Fruit fly (Drosophila melanogaster) whole organism, embryonic: Measurements from ENCODE around the gene MED14.

Source experiments
- Adf1 ChIP-seq: fragments of 200-800 bp; sonication (Bioruptor generic); IDR thresholded peaks from 2 replicates; pipeline ENCODE4 v1.3.6; 2022; ENCODE audit warnings: missing biosample characterization, missing genetic modification characterization
- Bdp1 ChIP-seq: fragments of 200-800 bp; sonication (Bioruptor generic); optimal IDR thresholded peaks from 3 replicates; lab custom pipeline; 2016; ENCODE audit warnings: missing biosample characterization, missing genetic modification characterization
- CG10274 ChIP-seq: fragments of 200-800 bp; sonication (Bioruptor generic); optimal IDR thresholded peaks from 3 replicates; lab custom pipeline; 2017; ENCODE audit warnings: missing biosample characterization, mild to moderate bottlenecking, missing genetic modification characterization
- CG10462 ChIP-seq: fragments of 200-800 bp; sonication (Bioruptor generic); optimal IDR thresholded peaks from 2 replicates; lab custom pipeline; 2016; ENCODE audit warnings: missing biosample characterization, missing genetic modification characterization
- CG10654 ChIP-seq: fragments of 200-800 bp; sonication (Bioruptor generic); optimal IDR thresholded peaks from 2 replicates; lab custom pipeline; 2016; ENCODE audit warnings: missing biosample characterization, missing genetic modification characterization
- CG15479 ChIP-seq: fragments of 200-800 bp; sonication (Bioruptor generic); optimal IDR thresholded peaks from 3 replicates; lab custom pipeline; 2019; ENCODE audit warnings: missing biosample characterization, mild to moderate bottlenecking, missing genetic modification characterization, moderate library complexity
- CG1602 ChIP-seq: fragments of 200-800 bp; sonication (Bioruptor generic); optimal IDR thresholded peaks from 3 replicates; lab custom pipeline; 2016; ENCODE audit warnings: missing biosample characterization, missing genetic modification characterization
- CG16815 ChIP-seq: fragments of 200-800 bp; sonication (Bioruptor generic); optimal IDR thresholded peaks from 3 replicates; lab custom pipeline; 2017; ENCODE audit warnings: missing biosample characterization, mild to moderate bottlenecking, missing genetic modification characterization
- CG17802 ChIP-seq: fragments of 200-800 bp; sonication (Bioruptor generic); optimal IDR thresholded peaks from 2 replicates; lab custom pipeline; 2018; ENCODE audit warnings: missing biosample characterization, mild to moderate bottlenecking, missing genetic modification characterization, moderate library complexity
- CG18764 ChIP-seq: fragments of 200-800 bp; sonication (Bioruptor generic); optimal IDR thresholded peaks from 3 replicates; lab custom pipeline; 2016; ENCODE audit warnings: missing biosample characterization, missing genetic modification characterization
- CG2129 ChIP-seq: fragments of 200-800 bp; sonication (Bioruptor generic); IDR thresholded peaks from 2 replicates; pipeline ENCODE4 v1.3.6; 2022; ENCODE audit warnings: missing biosample characterization, missing genetic modification characterization; ENCODE audit not compliant: partially characterized antibody
- CG2889 ChIP-seq: fragments of 200-800 bp; sonication (Bioruptor generic); IDR thresholded peaks from 3 replicates; pipeline ENCODE4 v1.3.6; 2022; ENCODE audit warnings: missing biosample characterization, missing genetic modification characterization
- CG30020 ChIP-seq: fragments of 200-800 bp; optimal IDR thresholded peaks from 2 replicates; lab custom pipeline; 2019; ENCODE audit warnings: missing biosample characterization, mild to moderate bottlenecking, missing genetic modification characterization, moderate library complexity
- CG32532 ChIP-seq: fragments of 200-800 bp; sonication (Bioruptor generic); IDR thresholded peaks from 2 replicates; pipeline ENCODE4 v1.3.6; 2022; ENCODE audit warnings: missing biosample characterization, missing genetic modification characterization
- CG33557 ChIP-seq: fragments of 200-800 bp; sonication (Bioruptor generic); optimal IDR thresholded peaks from 2 replicates; lab custom pipeline; 2019; ENCODE audit warnings: missing biosample characterization, mild to moderate bottlenecking, missing genetic modification characterization, moderate library complexity
- CG43689 ChIP-seq: fragments of 200-800 bp; sonication (Bioruptor generic); IDR thresholded peaks from 2 replicates; pipeline ENCODE4 v1.3.6; 2022; ENCODE audit warnings: missing biosample characterization, missing genetic modification characterization
- Dad ChIP-seq: fragments of 200-800 bp; sonication (Bioruptor generic); optimal IDR thresholded peaks from 3 replicates; lab custom pipeline; 2016; ENCODE audit warnings: missing biosample characterization, missing genetic modification characterization
- Dek ChIP-seq: fragments of 200-800 bp; sonication (Bioruptor generic); optimal IDR thresholded peaks from 3 replicates; lab custom pipeline; 2019; ENCODE audit warnings: missing biosample characterization, mild to moderate bottlenecking, missing genetic modification characterization, moderate library complexity
- Dip2 ChIP-seq: fragments of 200-800 bp; sonication (Bioruptor generic); IDR thresholded peaks from 2 replicates; pipeline ENCODE4 v1.3.6; 2022; ENCODE audit warnings: missing biosample characterization, missing genetic modification characterization
- E2f1 ChIP-seq: fragments of 200-800 bp; sonication (Bioruptor generic); IDR thresholded peaks from 2 replicates; pipeline ENCODE4 v1.3.6; 2022; ENCODE audit warnings: missing biosample characterization, missing genetic modification characterization
- Ets65A ChIP-seq: fragments of 200-800 bp; sonication (Bioruptor generic); peaks from one replicate; lab custom pipeline; 2016; ENCODE audit warnings: missing biosample characterization, missing genetic modification characterization
- MBD-R2 ChIP-seq: fragments of 200-800 bp; sonication (Bioruptor generic); IDR thresholded peaks from 2 replicates; pipeline ENCODE4 v1.3.6; 2022; ENCODE audit warnings: missing biosample characterization, missing genetic modification characterization
- Mad ChIP-seq: fragments of 200-800 bp; sonication (Bioruptor generic); optimal IDR thresholded peaks from 2 replicates; lab custom pipeline; 2016; ENCODE audit warnings: missing biosample characterization, missing genetic modification characterization
- Six4 ChIP-seq: fragments of 200-800 bp; sonication (Bioruptor generic); optimal IDR thresholded peaks from 2 replicates; lab custom pipeline; 2016; ENCODE audit warnings: missing biosample characterization, missing genetic modification characterization
- Sry-δ ChIP-seq: fragments of 200-800 bp; sonication (Bioruptor generic); optimal IDR thresholded peaks from 2 replicates; lab custom pipeline; 2016; ENCODE audit warnings: missing biosample characterization, missing genetic modification characterization
- Taf1 ChIP-seq: fragments of 200-800 bp; sonication (Bioruptor generic); IDR thresholded peaks from 2 replicates; pipeline ENCODE4 v1.3.6; 2022; ENCODE audit warnings: missing biosample characterization, missing genetic modification characterization
- ap ChIP-seq: fragments of 200-800 bp; sonication (Bioruptor generic); IDR thresholded peaks from 2 replicates; pipeline ENCODE4 v1.3.6; 2022; ENCODE audit warnings: missing biosample characterization, missing genetic modification characterization
- ash1 ChIP-seq: fragments of 200-800 bp; sonication (Bioruptor generic); optimal IDR thresholded peaks from 2 replicates; lab custom pipeline; 2018; ENCODE audit warnings: missing biosample characterization, mild to moderate bottlenecking, missing genetic modification characterization
- cas ChIP-seq: fragments of 200-800 bp; sonication (Bioruptor generic); IDR thresholded peaks from 2 replicates; pipeline ENCODE4 v1.3.6; 2022; ENCODE audit warnings: missing biosample characterization, missing genetic modification characterization
- chif ChIP-seq, 2 experiments: fragments of 200-800 bp; sonication (Bioruptor generic); optimal IDR thresholded peaks; 3 replicates each; lab custom pipeline; 2016; ENCODE audit warnings: missing biosample characterization in 2 of 2, missing genetic modification characterization in 2 of 2
- dm ChIP-seq: fragments of 200-800 bp; sonication (Bioruptor generic); optimal IDR thresholded peaks from 3 replicates; lab custom pipeline; 2016; ENCODE audit warnings: missing biosample characterization, missing genetic modification characterization
- dmrt99B ChIP-seq: fragments of 200-800 bp; sonication (Bioruptor generic); optimal IDR thresholded peaks from 2 replicates; lab custom pipeline; 2018; ENCODE audit warnings: missing biosample characterization, mild to moderate bottlenecking, missing genetic modification characterization, moderate library complexity
- fd96Cb ChIP-seq: fragments of 200-800 bp; sonication (Bioruptor generic); optimal IDR thresholded peaks from 2 replicates; lab custom pipeline; 2018; ENCODE audit warnings: missing biosample characterization, mild to moderate bottlenecking, missing genetic modification characterization, moderate library complexity
- gfzf ChIP-seq: fragments of 200-800 bp; sonication (Bioruptor generic); optimal IDR thresholded peaks from 2 replicates; lab custom pipeline; 2016; ENCODE audit warnings: missing biosample characterization, mild to moderate bottlenecking, missing genetic modification characterization, moderate library complexity
- ham ChIP-seq: fragments of 200-800 bp; sonication (Bioruptor generic); IDR thresholded peaks from 2 replicates; pipeline ENCODE4 v1.3.6; 2022; ENCODE audit warnings: missing biosample characterization, missing genetic modification characterization
- ind ChIP-seq: fragments of 200-800 bp; sonication (Bioruptor generic); optimal IDR thresholded peaks from 3 replicates; lab custom pipeline; 2016; ENCODE audit warnings: missing biosample characterization, missing genetic modification characterization
- jing ChIP-seq: fragments of 200-800 bp; sonication (Bioruptor generic); optimal IDR thresholded peaks from 2 replicates; lab custom pipeline; 2018; ENCODE audit warnings: missing biosample characterization, mild to moderate bottlenecking, missing genetic modification characterization
- lbe ChIP-seq: fragments of 200-800 bp; sonication (Bioruptor generic); optimal IDR thresholded peaks from 2 replicates; lab custom pipeline; 2016; ENCODE audit warnings: missing biosample characterization, mild to moderate bottlenecking, missing genetic modification characterization
- nmo ChIP-seq: fragments of 200-800 bp; sonication (Bioruptor generic); optimal IDR thresholded peaks from 2 replicates; lab custom pipeline; 2018; ENCODE audit warnings: missing biosample characterization, mild to moderate bottlenecking, missing genetic modification characterization, moderate library complexity
- org-1 ChIP-seq: fragments of 200-800 bp; sonication (Bioruptor generic); optimal IDR thresholded peaks from 2 replicates; lab custom pipeline; 2017; ENCODE audit warnings: missing biosample characterization, missing genetic modification characterization
- otp ChIP-seq: fragments of 200-800 bp; sonication (Bioruptor generic); IDR thresholded peaks from 3 replicates; pipeline ENCODE4, ENCODE4 v1.3.6; 2022; ENCODE audit warnings: missing biosample characterization, missing genetic modification characterization
- pb ChIP-seq: fragments of 200-800 bp; sonication (Bioruptor generic); optimal IDR thresholded peaks from 3 replicates; lab custom pipeline; 2016; ENCODE audit warnings: missing biosample characterization, missing genetic modification characterization
- prd ChIP-seq, 3 experiments: fragments of >200 bp in 2 of 3; fragments of 200-800 bp in 1 of 3; sonication (Bioruptor generic) in 1 of 3; optimal IDR thresholded peaks in 2 of 3; IDR thresholded peaks in 1 of 3; 2 replicates in 2 of 3; 3 replicates in 1 of 3; pipeline versions ENCODE4 v1.3.6 to Lab custom; 2017 to 2022; ENCODE audit warnings: missing biosample characterization in 1 of 3, missing genetic modification characterization in 1 of 3
- pzg ChIP-seq: fragments of 200-800 bp; sonication (Bioruptor generic); optimal IDR thresholded peaks from 3 replicates; lab custom pipeline; 2018; ENCODE audit warnings: missing biosample characterization, mild to moderate bottlenecking, missing genetic modification characterization, moderate library complexity
- ranshi ChIP-seq: fragments of 200-800 bp; sonication (Bioruptor generic); IDR thresholded peaks from 2 replicates; pipeline ENCODE4 v1.3.6; 2022; ENCODE audit warnings: missing biosample characterization, missing genetic modification characterization
- run ChIP-seq: fragments of 200-800 bp; sonication (Bioruptor generic); optimal IDR thresholded peaks from 3 replicates; lab custom pipeline; 2018; ENCODE audit warnings: missing biosample characterization, mild to moderate bottlenecking, missing genetic modification characterization
- sim ChIP-seq: fragments of 200-800 bp; sonication (Bioruptor generic); IDR thresholded peaks from 2 replicates; pipeline ENCODE4 v1.3.6; 2022; ENCODE audit warnings: missing biosample characterization, missing genetic modification characterization
- sob ChIP-seq: fragments of 200-800 bp; sonication (Bioruptor generic); IDR thresholded peaks from 2 replicates; pipeline ENCODE4 v1.3.6; 2022; ENCODE audit warnings: missing biosample characterization, missing genetic modification characterization
- unpg ChIP-seq: fragments of 200-800 bp; sonication (Bioruptor generic); optimal IDR thresholded peaks from 3 replicates; lab custom pipeline; 2018; ENCODE audit warnings: missing biosample characterization, mild to moderate bottlenecking, missing genetic modification characterization, moderate library complexity

The MED14 gene

DNA sequence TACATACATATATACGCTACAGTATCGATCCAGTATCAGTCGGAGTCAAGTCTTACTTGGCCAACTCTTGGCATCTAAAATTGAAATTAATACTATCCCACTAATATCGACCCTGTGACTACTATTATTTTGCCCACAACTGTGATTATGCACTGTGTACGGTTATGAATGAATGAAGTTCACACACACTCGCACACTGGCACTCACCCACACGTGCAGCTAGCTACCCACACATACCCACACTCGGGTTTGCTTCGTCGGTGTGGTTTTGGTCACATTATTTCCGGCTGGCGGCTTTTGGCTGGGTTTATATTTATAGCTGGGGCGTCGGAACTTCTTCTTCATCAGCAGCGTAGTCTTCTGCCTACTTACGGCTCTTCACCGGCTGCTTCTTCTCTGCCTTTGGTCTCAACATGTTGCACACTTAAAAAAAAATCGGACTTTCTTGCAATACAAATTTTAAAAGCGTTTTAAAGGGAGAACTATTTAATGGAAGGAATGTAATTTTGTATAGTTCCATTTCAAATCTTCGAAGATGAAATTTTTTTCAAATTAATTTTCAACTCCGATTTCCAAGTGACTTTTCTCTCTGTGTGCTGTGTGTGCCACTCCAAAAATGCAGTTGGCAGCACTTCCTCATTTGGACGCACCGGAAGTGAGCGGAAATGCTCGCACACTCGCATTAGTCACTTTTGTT lies 41.4 kb downstream of the MED14 start (continued):
- peak; percentile 5 for TF ChIP-seq lbe (GFP tag; lab: Kevin White, UChicago)
- peak; percentile 82 for TF ChIP-seq Mad (GFP tag; lab: Kevin White, UChicago)
- TF ChIP-seq Dip2 (GFP tag; lab: Robert Waterston, UW): 0 out of 2 replicates have a peak, but pooled peaks have one; percentile 12
- peak; percentile 47 for TF ChIP-seq CG15479 (GFP tag; lab: Kevin White, UChicago)
- TF ChIP-seq CG2129 (GFP tag; lab: Robert Waterston, UW): no peak
- TF ChIP-seq sob: peak; percentile 80; the same call in 1 of the 2 replicates
- TF ChIP-seq CG2889 (GFP tag; lab: Robert Waterston, UW): peak; percentile 64; the same call in 1 of the 3 replicates
- TF ChIP-seq CG18764: peak; percentile 87
- peak; percentile 55 for TF ChIP-seq CG30020 (tag; lab: Kevin White, UChicago)
- peak; percentile 78 for TF ChIP-seq CG17802 (tag; lab: Kevin White, UChicago)
- TF ChIP-seq otp: peak; percentile 95
- peak; percentile 94 for TF ChIP-seq CG33557 (GFP tag; lab: Kevin White, UChicago)
- no peak for TF ChIP-seq ash1 (GFP tag; lab: Kevin White, UChicago)
- peak; percentile 92 for TF ChIP-seq dmrt99B (tag; lab: Kevin White, UChicago)
- peak; percentile 85 for TF ChIP-seq Bdp1 (GFP tag; lab: Kevin White, UChicago)
- peak; percentile 87 for TF ChIP-seq CG10462 (GFP tag; lab: Kevin White, UChicago)
- peak; percentile 91 for TF ChIP-seq CG10654 (GFP tag; lab: Kevin White, UChicago)
- TF ChIP-seq MBD-R2 (GFP tag; lab: Robert Waterston, UW): no peak; the same call in 1 of the 2 replicates
- TF ChIP-seq nmo: peak; percentile 96
- TF ChIP-seq CG16815 (GFP tag; lab: Kevin White, UChicago): peak; percentile 88
- peak; percentile 94 for TF ChIP-seq Six4 (GFP tag; lab: Kevin White, UChicago)
- TF ChIP-seq Dad (GFP tag; lab: Kevin White, UChicago): peak; percentile 84
- peak; percentile 94 for TF ChIP-seq unpg
- TF ChIP-seq CG1602: peak; percentile 92
- TF ChIP-seq Ets65A: peak; percentile 99
- TF ChIP-seq Adf1 (GFP tag; lab: Robert Waterston, UW): peak; percentile 7; the same call in 1 of the 2 replicates
- peak; percentile 82 for TF ChIP-seq Dek (tag; lab: Kevin White, UChicago)
- peak; percentile 78 for TF ChIP-seq CG32532 (GFP tag; lab: Robert Waterston, UW)
- TF ChIP-seq gfzf (GFP tag; lab: Kevin White, UChicago): peak; percentile 14
- TF ChIP-seq CG43689 (GFP tag; lab: Robert Waterston, UW): peak; percentile 79
- TF ChIP-seq ind (GFP tag; lab: Kevin White, UChicago): peak; percentile 89
- TF ChIP-seq CG10274: peak; percentile 73
- 0 out of 2 replicates have a peak, but pooled peaks have one; percentile 37 for TF ChIP-seq Taf1 (GFP tag; lab: Robert Waterston, UW)
- TF ChIP-seq org-1 (GFP tag; lab: Kevin White, UChicago): peak; percentile 83
- TF ChIP-seq cas (GFP tag; lab: Robert Waterston, UW): no peak
- TF ChIP-seq pzg (GFP tag; lab: Kevin White, UChicago): no peak
- TF ChIP-seq chif (GFP tag; optimal IDR thresholded peaks at IDR 0.05; lab: Kevin White, UChicago): peak; percentile 94 to 97
- TF ChIP-seq dm: peak; percentile 87
- TF ChIP-seq ap (GFP tag; lab: Robert Waterston, UW): peak; percentile 88
- peak; percentile 94 for TF ChIP-seq fd96Cb (tag; lab: Kevin White, UChicago)
- peak; percentile 59 for TF ChIP-seq Sry-δ
- TF ChIP-seq E2f1 (GFP tag; lab: Robert Waterston, UW): peak; percentile 87
- TF ChIP-seq pb (GFP tag; lab: Kevin White, UChicago): peak; percentile 87
- TF ChIP-seq ranshi: peak; percentile 82
- peak; percentile 61 for TF ChIP-seq run (tag; lab: Kevin White, UChicago)
- no peak for TF ChIP-seq ham (GFP tag; lab: Robert Waterston, UW)
- peak; percentile 88 for TF ChIP-seq jing
- no peak for TF ChIP-seq prd (optimal IDR thresholded peaks at IDR 0.05; lab: Kevin White, UChicago)
- peak; percentile 96 for TF ChIP-seq prd (GFP tag; IDR thresholded peaks at IDR 0.05; lab: Robert Waterston, UW)
- peak; percentile 90 for TF ChIP-seq sim (GFP tag; lab: Robert Waterston, UW)
